Worm (Caenorhabditis elegans) whole organism, L4 larva: ENCODE measurements around the gene F57B1.5.

Source experiments
- F44E2.7 ChIP-seq: fragments of 200-800 bp; sonication (Bioruptor generic); IDR thresholded peaks from 2 replicates; pipeline ENCODE4 v2.1.2; 2022; ENCODE audit warnings: missing genetic modification characterization, missing compliant biosample characterization
- R02D3.7 ChIP-seq: fragments of 150-350 bp; sonication (generic microtip); optimal IDR thresholded peaks from 3 replicates; lab custom pipeline; 2014; ENCODE audit warnings: missing biosample characterization, missing genetic modification characterization
- Y48G9A.11 ChIP-seq: fragments of 200-800 bp; sonication (Bioruptor generic); IDR thresholded peaks from 2 replicates; pipeline ENCODE4 v1.3.6; 2022; ENCODE audit warnings: missing genetic modification reagents, missing genetic modification characterization, missing compliant biosample characterization
- Y75B8A.6 ChIP-seq: fragments of 200-800 bp; sonication (Bioruptor generic); IDR thresholded peaks from 2 replicates; pipeline ENCODE4 v1.3.6; 2022; ENCODE audit warnings: missing genetic modification reagents, missing genetic modification characterization, missing compliant biosample characterization
- ZK337.2 ChIP-seq: fragments of 200-800 bp; sonication (Bioruptor generic); IDR thresholded peaks from 2 replicates; pipeline ENCODE4 v1.3.6; 2022; ENCODE audit warnings: missing genetic modification reagents, missing genetic modification characterization, missing compliant biosample characterization
- aha-1 ChIP-seq: fragments of 150-350 bp; peaks from one replicate; lab custom pipeline; 2014; ENCODE audit warnings: missing biosample characterization, missing genetic modification characterization
- ama-1 ChIP-seq: fragments of 150-350 bp; optimal IDR thresholded peaks from 2 replicates; lab custom pipeline; 2014; ENCODE audit warnings: inconsistent platforms, mixed read lengths
- ceh-44 ChIP-seq: fragments of 200-800 bp; sonication (Bioruptor generic); IDR thresholded peaks from 2 replicates; pipeline ENCODE4 v1.3.6; 2022; ENCODE audit warnings: missing genetic modification reagents, missing genetic modification characterization, missing compliant biosample characterization
- ces-1 ChIP-seq: fragments of 150-350 bp; sonication (generic microtip); optimal IDR thresholded peaks from 4 replicates; lab custom pipeline; 2014; ENCODE audit warnings: missing biosample characterization, missing genetic modification reagents, missing genetic modification characterization
- cey-2 ChIP-seq: sonication (generic microtip); optimal IDR thresholded peaks from 3 replicates; lab custom pipeline; 2017; ENCODE audit warnings: missing genetic modification characterization, mild to moderate bottlenecking, missing compliant biosample characterization, antibody characterized with exemption, borderline replicate concordance; ENCODE audit not compliant: insufficient read depth
- ctbp-1 ChIP-seq: fragments of 200-800 bp; sonication (Bioruptor generic); IDR thresholded peaks from 2 replicates; pipeline ENCODE4 v1.3.6; 2022; ENCODE audit warnings: missing genetic modification reagents, missing genetic modification characterization, missing compliant biosample characterization
- daf-12 ChIP-seq: fragments of 150-350 bp; optimal IDR thresholded peaks from 2 replicates; lab custom pipeline; 2014; ENCODE audit warnings: missing biosample characterization, missing genetic modification reagents, missing genetic modification characterization
- daf-16 ChIP-seq, 3 experiments: sonication (generic microtip); optimal IDR thresholded peaks; 2 replicates each; lab custom pipeline; 2016 to 2017; ENCODE audit warnings: missing genetic modification characterization in 3 of 3, missing genetic modification reagents in 3 of 3, mild to moderate bottlenecking in 2 of 3, missing compliant biosample characterization in 2 of 3, missing biosample characterization in 1 of 3, moderate library complexity in 1 of 3
- dmd-6 ChIP-seq: fragments of 200-800 bp; sonication (Bioruptor generic); IDR thresholded peaks from 2 replicates; pipeline ENCODE4 v1.3.6; 2022; ENCODE audit warnings: missing genetic modification reagents, missing genetic modification characterization, missing compliant biosample characterization
- dpl-1 ChIP-seq: fragments of 150-350 bp; optimal IDR thresholded peaks from 2 replicates; lab custom pipeline; 2014; ENCODE audit warnings: missing biosample characterization, missing genetic modification reagents, missing genetic modification characterization
- egl-43 ChIP-seq: fragments of 200-800 bp; sonication (Bioruptor generic); IDR thresholded peaks from 2 replicates; pipeline ENCODE4 v1.3.6; 2022; ENCODE audit warnings: missing genetic modification reagents, missing genetic modification characterization, missing compliant biosample characterization
- fkh-10 ChIP-seq: fragments of 150-350 bp; optimal IDR thresholded peaks from 2 replicates; lab custom pipeline; 2014; ENCODE audit warnings: missing biosample characterization, missing genetic modification reagents, missing genetic modification characterization
- hlh-30 ChIP-seq: sonication (generic microtip); optimal IDR thresholded peaks from 2 replicates; lab custom pipeline; 2017; ENCODE audit warnings: antibody characterized with exemption, mild to moderate bottlenecking, missing genetic modification characterization, missing compliant biosample characterization; ENCODE audit not compliant: insufficient read depth
- lim-7 ChIP-seq: fragments of 200-800 bp; sonication (Bioruptor generic); IDR thresholded peaks from 2 replicates; pipeline ENCODE4 v1.3.6; 2022; ENCODE audit warnings: missing genetic modification characterization, missing compliant biosample characterization
- lin-15B ChIP-seq: fragments of 150-350 bp; sonication (generic microtip); optimal IDR thresholded peaks from 3 replicates; lab custom pipeline; 2014; ENCODE audit warnings: missing biosample characterization, missing genetic modification characterization
- lin-39 ChIP-seq: fragments of 150-350 bp; optimal IDR thresholded peaks from 2 replicates; lab custom pipeline; 2014; ENCODE audit warnings: missing biosample characterization, missing genetic modification reagents, missing genetic modification characterization
- madf-9 ChIP-seq: fragments of 200-800 bp; sonication (Bioruptor generic); conservative IDR thresholded peaks from 2 replicates; pipeline ENCODE4 v1.3.6; 2022; ENCODE audit warnings: missing genetic modification reagents, missing genetic modification characterization, missing compliant biosample characterization
- mdl-1 ChIP-seq, 2 experiments: fragments of 150-350 bp in 1 of 2; sonication (generic microtip) in 1 of 2; optimal IDR thresholded peaks; 2 replicates each; lab custom pipeline; 2014 to 2017; ENCODE audit warnings: missing biosample characterization in 2 of 2, missing genetic modification characterization in 2 of 2
- mes-2 ChIP-seq: sonication (generic microtip); optimal IDR thresholded peaks from 2 replicates; lab custom pipeline; 2016; ENCODE audit warnings: missing genotype, mild to moderate bottlenecking, missing genetic modification characterization, missing compliant biosample characterization; ENCODE audit not compliant: poor library complexity, severe bottlenecking
- mxl-3 ChIP-seq: fragments of 200-800 bp; sonication (Bioruptor generic); optimal IDR thresholded peaks from 2 replicates; lab custom pipeline; 2018; ENCODE audit warnings: mild to moderate bottlenecking, missing genetic modification characterization, missing compliant biosample characterization
- nhr-10 ChIP-seq: fragments of 150-350 bp; optimal IDR thresholded peaks from 2 replicates; lab custom pipeline; 2014; ENCODE audit warnings: missing biosample characterization, missing genetic modification characterization
- nhr-111 ChIP-seq: fragments of 200-800 bp; sonication (Bioruptor generic); optimal IDR thresholded peaks from 2 replicates; lab custom pipeline; 2018; ENCODE audit warnings: mild to moderate bottlenecking, missing genetic modification characterization, missing compliant biosample characterization
- nhr-237 ChIP-seq: sonication (generic microtip); optimal IDR thresholded peaks from 2 replicates; lab custom pipeline; 2017; ENCODE audit warnings: missing biosample characterization, missing genetic modification characterization
- nhr-28 ChIP-seq: fragments of 150-350 bp; optimal IDR thresholded peaks from 2 replicates; lab custom pipeline; 2014; ENCODE audit warnings: missing biosample characterization, missing genetic modification characterization
- nhr-41 ChIP-seq: fragments of 200-800 bp; sonication (Bioruptor generic); IDR thresholded peaks from 2 replicates; pipeline ENCODE4 v1.3.6; 2022; ENCODE audit warnings: missing genetic modification reagents, missing genetic modification characterization, missing compliant biosample characterization
- nhr-77 ChIP-seq: fragments of 150-350 bp; optimal IDR thresholded peaks from 2 replicates; lab custom pipeline; 2014; ENCODE audit warnings: missing biosample characterization, missing genetic modification characterization
- php-3 ChIP-seq: fragments of 200-800 bp; sonication (Bioruptor generic); IDR thresholded peaks from 2 replicates; pipeline ENCODE4 v1.3.6; 2022; ENCODE audit warnings: missing genetic modification reagents, missing genetic modification characterization, missing compliant biosample characterization
- pqm-1 ChIP-seq: sonication (generic microtip); optimal IDR thresholded peaks from 2 replicates; lab custom pipeline; 2017; ENCODE audit warnings: missing biosample characterization, missing genetic modification characterization
- snpc-4 ChIP-seq: fragments of 150-350 bp; optimal IDR thresholded peaks from 2 replicates; lab custom pipeline; 2014; ENCODE audit warnings: missing biosample characterization, missing genetic modification characterization
- unc-62 ChIP-seq, 3 experiments: fragments of 150-350 bp in 1 of 3; sonication (generic microtip); optimal IDR thresholded peaks in 2 of 3; peaks in 1 of 3; 1 replicate in 1 of 3; 2 replicates in 2 of 3; lab custom pipeline; 2014 to 2017; ENCODE audit warnings: missing biosample characterization in 3 of 3, missing genetic modification characterization in 3 of 3, missing genetic modification reagents in 3 of 3, missing genotype in 1 of 3
- zip-11 ChIP-seq: fragments of 200-800 bp; sonication (Bioruptor generic); IDR thresholded peaks from 2 replicates; pipeline ENCODE4 v1.3.6; 2022; ENCODE audit warnings: missing genetic modification characterization, missing compliant biosample characterization

Gene F57B1.5

DNA sequence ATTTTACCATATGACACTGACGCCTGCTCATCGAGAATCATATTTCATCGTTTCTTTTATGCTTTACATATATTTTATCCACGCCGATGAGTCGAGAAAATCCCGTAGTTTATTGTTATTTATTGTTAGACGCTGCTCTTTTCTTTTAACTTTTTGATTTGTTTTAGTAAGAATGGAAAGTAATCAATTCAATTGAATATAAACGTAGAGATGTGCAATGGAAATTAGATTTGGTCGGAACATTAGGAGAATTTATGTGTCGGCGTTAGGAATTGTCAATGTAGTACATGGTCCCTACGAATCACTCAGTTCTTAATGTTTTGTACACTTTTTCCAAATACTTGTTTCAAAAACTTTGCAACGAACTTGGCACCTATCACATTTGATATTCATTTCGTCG, 42.3 kb upstream of the F57B1.5 start:
- TF ChIP-seq F44E2.7 (GFP tag; lab: Robert Waterston, UW), result no peak
- TF ChIP-seq nhr-10 (tag; lab: Kevin White, UChicago), result no peak
- no peak for TF ChIP-seq ama-1
- TF ChIP-seq ctbp-1 (GFP tag; lab: Robert Waterston, UW), result peak; percentile 28; the same call in 1 of the 2 replicates
- TF ChIP-seq pqm-1 (tag; lab: Kevin White, UChicago), result no peak
- TF ChIP-seq madf-9 (GFP tag; lab: Robert Waterston, UW), result no peak
- TF ChIP-seq mes-2 (tag; lab: Kevin White, UChicago), result no peak
- no peak for TF ChIP-seq nhr-77 (tag; lab: Kevin White, UChicago)
- TF ChIP-seq fkh-10 (GFP tag; lab: Kevin White, UChicago), result peak; percentile 38
- TF ChIP-seq dmd-6 (GFP tag; lab: Robert Waterston, UW), result no peak
- no peak for TF ChIP-seq lin-39
- peak; percentile 20 for TF ChIP-seq ces-1
- no peak for TF ChIP-seq ceh-44 (GFP tag; lab: Robert Waterston, UW)

DNA sequence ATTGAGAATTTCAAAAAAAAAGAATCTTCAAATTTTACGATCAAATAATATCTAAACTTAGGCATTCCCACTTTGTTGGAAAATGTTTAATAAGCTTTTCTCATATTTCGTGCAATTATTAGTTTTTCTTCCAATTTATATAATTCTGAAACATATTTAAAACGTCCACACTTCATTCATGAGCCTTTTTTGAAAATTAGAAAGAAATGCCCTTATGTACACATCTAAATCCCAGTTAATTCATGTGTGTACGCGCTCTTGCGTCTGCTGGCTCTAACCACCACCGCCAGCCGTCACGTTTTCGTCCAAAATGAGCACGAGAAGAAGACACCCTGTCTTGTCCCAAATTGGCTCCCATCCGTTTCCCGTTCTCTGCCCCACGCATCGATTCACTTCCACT, 40.9 kb upstream of the F57B1.5 start:
- TF ChIP-seq hlh-30 (tag; lab: Kevin White, UChicago) (peak; percentile 34), ama-1 (no peak), nhr-111 (GFP tag; lab: Kevin White, UChicago) (no peak), lin-15B (tag; lab: Kevin White, UChicago) (no peak), aha-1 (peak; percentile 93)

DNA sequence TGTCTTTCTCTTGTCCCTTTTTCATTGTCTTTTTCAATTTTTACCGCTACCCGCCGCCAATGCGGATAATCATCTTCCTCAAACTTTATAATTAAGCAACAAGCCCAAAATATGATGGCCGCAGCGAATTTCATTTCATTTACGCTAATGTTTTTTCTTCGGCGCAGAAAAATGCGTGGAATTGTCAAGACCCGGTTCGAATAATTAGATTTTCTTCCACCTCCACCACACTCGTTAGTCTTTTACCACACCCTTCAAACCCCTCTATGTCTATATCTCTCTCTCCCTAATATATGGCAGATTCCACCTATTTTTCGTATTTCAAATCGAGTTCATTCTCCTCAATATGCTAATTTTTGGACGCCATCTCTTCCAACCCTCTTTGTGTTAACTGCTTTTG, 37.0 kb upstream of the F57B1.5 start:
- TF ChIP-seq mdl-1 (tag; optimal IDR thresholded peaks at IDR 0.05; lab: Kevin White, UChicago) (no peak), ZK337.2 (GFP tag; lab: Robert Waterston, UW) (no peak), nhr-77 (tag; lab: Kevin White, UChicago) (no peak), Y48G9A.11 (GFP tag; lab: Robert Waterston, UW) (no peak), dpl-1 (no peak), daf-16 (GFP tag; optimal IDR thresholded peaks at IDR 0.05; lab: Kevin White, UChicago) (no peak), daf-16 (tag; optimal IDR thresholded peaks at IDR 0.05; lab: Kevin White, UChicago) (no peak), unc-62 (GFP tag; optimal IDR thresholded peaks at IDR 0.05 in 1 of 2; lab: Kevin White, UChicago) (peak in 1 of 2 experiments; percentile 63), unc-62 (tag; optimal IDR thresholded peaks at IDR 0.05; lab: Kevin White, UChicago) (no peak), F44E2.7 (GFP tag; lab: Robert Waterston, UW) (no peak)

DNA sequence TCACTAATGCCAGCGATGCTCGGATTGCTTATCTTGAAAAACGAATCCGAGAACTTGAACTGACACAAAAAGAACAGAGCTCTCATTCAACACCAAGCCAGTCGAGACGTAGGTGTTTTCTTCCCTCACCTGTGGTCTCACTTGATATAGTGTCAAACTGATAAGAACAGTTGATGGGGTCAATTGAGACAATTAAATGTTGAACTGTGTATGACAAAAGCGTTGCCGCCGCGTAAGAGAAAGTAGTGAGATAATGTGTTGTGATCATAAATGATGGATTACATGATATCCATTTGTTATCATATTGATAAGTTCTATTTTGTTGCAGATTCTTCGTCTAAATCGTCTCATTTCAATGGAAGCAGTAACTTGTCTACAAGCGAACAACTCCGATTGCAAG, 33.8 kb upstream of the F57B1.5 start:
- TF ChIP-seq nhr-237 (no peak), php-3 (GFP tag; lab: Robert Waterston, UW) (0 out of 2 replicates have a peak, but pooled peaks have one; percentile 15), R02D3.7 (tag; lab: Kevin White, UChicago) (no peak), lim-7 (GFP tag; lab: Robert Waterston, UW) (no peak), nhr-41 (GFP tag; lab: Robert Waterston, UW) (peak; percentile 27; the same call in 1 of the 2 replicates), nhr-28 (tag; lab: Kevin White, UChicago) (peak; percentile 56), zip-11 (GFP tag; lab: Robert Waterston, UW) (no peak), Y75B8A.6 (GFP tag; lab: Robert Waterston, UW) (no peak), mxl-3 (GFP tag; lab: Kevin White, UChicago) (peak; percentile 9), cey-2 (tag; lab: Kevin White, UChicago) (no peak), snpc-4 (tag; lab: Kevin White, UChicago) (no peak), egl-43 (GFP tag; lab: Robert Waterston, UW) (no peak), aha-1 (peak; percentile 53), hlh-30 (tag; lab: Kevin White, UChicago) (peak; percentile 11), daf-16 (GFP tag; optimal IDR thresholded peaks at IDR 0.05; lab: Kevin White, UChicago) (no peak), daf-16 (tag; optimal IDR thresholded peaks at IDR 0.05; lab: Kevin White, UChicago) (peak; percentile 5), daf-12 (tag; lab: Kevin White, UChicago) (no peak)
